Fruit fly (Drosophila melanogaster) whole organism: Measurements from ENCODE around the gene Cyp4e3.

Experiments
- CG8478 ChIP-seq: fragments of >200 bp; optimal IDR thresholded peaks from 2 replicates; lab custom pipeline; 2018; ENCODE audit warnings: inconsistent platforms
- Dll ChIP-seq: fragments of >200 bp; optimal IDR thresholded peaks from 2 replicates; lab custom pipeline; 2017
- EcR ChIP-seq, 2 experiments: fragments of >200 bp; optimal IDR thresholded peaks; 2 replicates each; lab custom pipeline; 2017; ENCODE audit warnings: missing biosample characterization in 2 of 2, missing genetic modification characterization in 2 of 2, missing genetic modification reagents in 2 of 2
- pan ChIP-seq: fragments of >200 bp; optimal IDR thresholded peaks from 2 replicates; lab custom pipeline; 2017
- psq ChIP-seq: fragments of >200 bp; optimal IDR thresholded peaks from 2 replicates; lab custom pipeline; 2017
- usp ChIP-seq: fragments of >200 bp; optimal IDR thresholded peaks from 2 replicates; lab custom pipeline; 2017; ENCODE audit warnings: missing biosample characterization, missing genetic modification characterization, mixed read lengths

The Cyp4e3 gene

dm6 chr2L:9749745-9750144 lies at the start of gene Cyp4e3:
Gene Cyp4e3, minus strand, starts transcription at chr2L:9750071.
- TF ChIP-seq usp (GFP tag; lab: Kevin White, UChicago) (no peak), psq (lab: Kevin White, UChicago) (no peak), CG8478 (lab: Kevin White, UChicago) (no peak), Dll (lab: Kevin White, UChicago) (no peak), pan (no peak), EcR (GFP tag; optimal IDR thresholded peaks at IDR 0.05; lab: Kevin White, UChicago) (no peak)

dm6 chr2L:9792945-9793344 lies 43.1 kb upstream of the Cyp4e3 start, which contains the start of gene CG13123:
Gene CG13123, minus strand, starts transcription at chr2L:9793107.
- TF ChIP-seq usp (GFP tag; lab: Kevin White, UChicago) (no peak), Dll (lab: Kevin White, UChicago) (no peak)

dm6 chr2L:9790535-9790992 lies 40.7 kb upstream of the Cyp4e3 start, which contains the start of gene CG4036:
Gene CG4036, plus strand, starts transcription at chr2L:9790882.
- no peak for TF ChIP-seq psq (lab: Kevin White, UChicago)
- TF ChIP-seq Dll (lab: Kevin White, UChicago) = no peak
- TF ChIP-seq EcR (GFP tag; optimal IDR thresholded peaks at IDR 0.05; lab: Kevin White, UChicago) = no peak
- no peak for TF ChIP-seq pan
- TF ChIP-seq CG8478 (lab: Kevin White, UChicago) = no peak
- no peak for TF ChIP-seq usp (GFP tag; lab: Kevin White, UChicago)

DNA sequence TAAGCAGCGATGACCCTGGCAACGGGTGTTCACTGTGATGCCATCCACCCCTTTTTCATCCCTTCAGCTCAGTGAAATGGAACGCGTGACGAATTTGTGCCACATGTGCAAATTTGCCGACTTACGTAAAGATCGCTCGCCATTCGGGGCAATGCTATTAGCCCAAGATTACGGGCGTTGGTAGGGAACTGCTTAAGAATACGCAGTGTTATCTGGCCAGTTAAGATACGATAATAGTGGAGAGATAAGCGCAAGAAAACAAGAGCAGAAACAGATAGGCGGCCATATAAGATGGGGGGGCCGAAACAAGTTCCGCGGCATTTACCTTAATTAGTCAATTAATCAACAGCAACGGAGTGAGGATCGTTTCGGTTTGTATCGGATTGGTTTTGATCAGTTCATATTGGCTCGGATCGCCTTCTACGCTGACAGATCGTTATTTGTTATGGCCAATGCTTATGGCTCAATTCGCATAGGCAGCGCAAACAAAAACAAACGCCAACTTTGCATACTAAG lies 36.1 kb upstream of the Cyp4e3 start:
- TF ChIP-seq Dll (lab: Kevin White, UChicago) (no peak), pan (no peak), psq (lab: Kevin White, UChicago) (no peak), CG8478 (lab: Kevin White, UChicago) (no peak), usp (GFP tag; lab: Kevin White, UChicago) (no peak), EcR (GFP tag; optimal IDR thresholded peaks at IDR 0.05; lab: Kevin White, UChicago) (peak in 1 of 2 experiments; percentile 14)

DNA sequence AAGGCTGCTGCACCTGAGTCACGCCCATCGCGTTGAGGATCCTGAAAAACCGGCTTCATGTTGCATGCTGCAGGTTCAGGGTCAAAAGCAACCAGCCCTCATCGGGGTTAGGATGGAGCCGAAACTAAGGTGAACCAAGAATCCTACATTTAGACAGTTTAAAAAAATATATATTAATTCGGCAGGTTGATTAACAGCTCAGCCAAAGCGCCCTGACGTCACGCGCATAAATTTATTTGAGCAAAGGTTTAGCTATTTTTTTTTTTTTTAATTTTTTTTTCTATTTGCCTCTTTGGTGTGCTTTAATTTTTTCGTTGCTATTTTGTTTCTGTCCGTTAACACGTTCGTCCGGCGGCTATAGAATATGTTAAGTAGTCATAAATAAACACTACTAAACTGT lies 34.6 kb upstream of the Cyp4e3 start:
- TF ChIP-seq usp (GFP tag; lab: Kevin White, UChicago) = no peak
- no peak for TF ChIP-seq Dll (lab: Kevin White, UChicago)
- TF ChIP-seq psq (lab: Kevin White, UChicago) = no peak
- TF ChIP-seq EcR (GFP tag; optimal IDR thresholded peaks at IDR 0.05; lab: Kevin White, UChicago) = no peak
- TF ChIP-seq CG8478 (lab: Kevin White, UChicago) = no peak
- no peak for TF ChIP-seq pan

DNA sequence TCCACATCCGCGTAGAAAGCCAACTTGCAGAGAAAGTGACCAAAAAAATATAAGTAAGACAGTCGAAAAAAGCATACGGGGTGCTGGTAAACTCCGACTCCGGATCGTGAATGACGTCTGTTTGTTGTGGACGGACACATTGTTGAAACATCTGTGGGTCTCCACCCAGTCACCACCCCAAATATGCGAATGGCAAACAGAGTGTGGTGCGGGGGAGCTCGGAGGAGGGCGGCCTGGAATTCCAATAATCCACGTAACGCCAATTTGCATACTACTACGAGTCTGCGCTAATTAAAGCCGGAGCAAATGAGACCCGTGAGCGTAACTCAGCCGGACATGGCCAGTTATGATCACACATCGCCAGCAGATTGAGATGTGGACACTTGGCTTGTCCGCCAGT lies 33.3 kb upstream of the Cyp4e3 start:
- TF ChIP-seq psq (lab: Kevin White, UChicago) (no peak), pan (no peak), Dll (lab: Kevin White, UChicago) (no peak), CG8478 (lab: Kevin White, UChicago) (no peak), EcR (GFP tag; optimal IDR thresholded peaks at IDR 0.05; lab: Kevin White, UChicago) (no peak), usp (GFP tag; lab: Kevin White, UChicago) (no peak)

DNA sequence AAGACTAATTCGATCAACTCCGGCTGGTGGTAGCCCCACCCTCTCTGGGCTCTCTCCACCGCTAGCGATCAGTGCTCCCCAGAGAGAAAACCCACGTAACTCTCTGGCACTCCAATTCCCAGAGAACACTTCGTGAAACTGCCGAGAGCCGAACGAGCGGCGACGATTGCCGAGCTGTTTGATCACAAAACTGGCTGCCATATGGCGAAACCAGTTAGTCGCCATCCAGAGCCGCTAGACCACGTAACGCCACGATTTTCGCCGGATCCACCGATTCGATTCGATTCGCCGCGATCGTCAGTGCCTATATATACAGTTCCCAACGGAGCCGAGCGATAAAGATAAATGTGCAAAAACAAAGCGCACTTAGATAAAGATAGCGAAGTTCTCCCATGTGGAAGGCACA lies 32.3 kb upstream of the Cyp4e3 start, which contains the start of gene IP3K1:
Gene IP3K1, plus strand, starts transcription at position 209 of the 406 bp plus-strand sequence.
- TF ChIP-seq usp (GFP tag; lab: Kevin White, UChicago) (no peak), EcR (GFP tag; optimal IDR thresholded peaks at IDR 0.05; lab: Kevin White, UChicago) (peak in 1 of 2 experiments; percentile 81), Dll (lab: Kevin White, UChicago) (no peak), CG8478 (lab: Kevin White, UChicago) (no peak), pan (no peak), psq (lab: Kevin White, UChicago) (no peak)

- TF ChIP-seq psq (lab: Kevin White, UChicago) (no peak), Dll (lab: Kevin White, UChicago) (no peak), usp (GFP tag; lab: Kevin White, UChicago) (no peak), CG8478 (lab: Kevin White, UChicago) (no peak), pan (no peak), EcR (GFP tag; optimal IDR thresholded peaks at IDR 0.05; lab: Kevin White, UChicago) (no peak)
Measured at dm6 chr2L:9779754-9780153, 29.9 kb upstream of the Cyp4e3 start.

- TF ChIP-seq psq (lab: Kevin White, UChicago) (no peak), CG8478 (lab: Kevin White, UChicago) (no peak), Dll (lab: Kevin White, UChicago) (no peak), EcR (GFP tag; optimal IDR thresholded peaks at IDR 0.05; lab: Kevin White, UChicago) (no peak)
Measured at dm6 chr2L:9779147-9779546, 29.3 kb upstream of the Cyp4e3 start.

DNA sequence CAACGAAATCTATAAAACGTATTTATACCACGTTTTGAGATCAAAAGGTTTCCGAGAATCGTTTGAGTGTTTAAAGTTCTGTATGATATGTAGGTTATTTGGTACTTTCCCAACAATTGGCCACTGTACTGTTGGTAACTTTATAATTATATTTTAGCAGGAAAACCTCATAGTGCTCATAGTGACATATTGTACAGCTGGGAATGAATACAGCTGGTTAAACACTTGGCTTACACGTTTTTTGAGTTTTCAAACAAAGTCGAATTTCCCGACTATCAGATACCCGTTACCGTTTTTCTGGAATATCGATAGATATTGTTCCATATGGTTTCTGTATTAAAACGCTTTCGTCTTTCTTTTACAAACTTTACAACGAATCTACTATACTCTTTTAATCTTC lies 28.5 kb upstream of the Cyp4e3 start:
- TF ChIP-seq pan (no peak), Dll (lab: Kevin White, UChicago) (no peak), psq (lab: Kevin White, UChicago) (no peak), EcR (GFP tag; optimal IDR thresholded peaks at IDR 0.05; lab: Kevin White, UChicago) (no peak), usp (GFP tag; lab: Kevin White, UChicago) (no peak), CG8478 (lab: Kevin White, UChicago) (no peak)

dm6 chr2L:9777927-9778326 lies 28.1 kb upstream of the Cyp4e3 start:
- TF ChIP-seq usp (GFP tag; lab: Kevin White, UChicago) (no peak), CG8478 (lab: Kevin White, UChicago) (no peak)

DNA sequence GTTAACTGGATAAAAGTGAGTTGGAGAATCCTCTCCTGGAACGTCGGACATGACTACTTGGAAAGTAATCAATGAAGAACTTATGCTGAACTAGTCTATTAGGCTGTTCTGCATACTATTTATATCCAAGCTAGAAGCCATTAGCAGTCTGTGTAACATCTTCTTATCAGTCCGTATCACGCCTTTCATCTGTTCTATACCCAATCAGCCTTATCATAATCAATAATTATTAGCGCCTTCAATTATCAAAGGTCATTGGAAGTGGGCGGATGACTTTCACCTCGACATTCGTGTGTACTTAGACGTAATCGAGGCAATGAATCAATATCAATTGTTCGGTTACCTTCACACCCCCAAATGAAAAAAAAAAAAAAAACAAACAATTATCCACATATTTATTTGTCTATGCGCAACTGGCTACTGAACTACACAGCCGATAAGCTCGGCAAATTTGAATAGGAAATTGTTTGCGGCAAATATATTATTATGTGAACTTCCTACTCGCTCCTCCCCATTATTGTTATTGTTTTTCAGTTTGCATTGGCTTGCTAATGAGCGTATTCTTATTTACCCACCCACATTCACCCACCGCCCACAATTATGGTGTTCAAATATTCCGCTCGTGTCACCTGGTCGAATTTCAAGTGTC lies 25.2 kb upstream of the Cyp4e3 start, which contains the start of the genes ppk11 and ppk16:
Gene ppk11, minus strand, starts transcription at position 51 of the 649 bp plus-strand sequence.
Gene ppk16, minus strand, starts transcription at position 51 of the 649 bp plus-strand sequence.
- TF ChIP-seq CG8478 (lab: Kevin White, UChicago) = no peak
- no peak for TF ChIP-seq Dll (lab: Kevin White, UChicago)
- no peak for TF ChIP-seq pan
- TF ChIP-seq usp (GFP tag; lab: Kevin White, UChicago) = no peak
- TF ChIP-seq psq (lab: Kevin White, UChicago) = no peak
- TF ChIP-seq EcR (GFP tag; optimal IDR thresholded peaks at IDR 0.05; lab: Kevin White, UChicago) = no peak
